Fruit fly (Drosophila melanogaster): ENCODE measurements around the gene ear.

The ear gene

DNA sequence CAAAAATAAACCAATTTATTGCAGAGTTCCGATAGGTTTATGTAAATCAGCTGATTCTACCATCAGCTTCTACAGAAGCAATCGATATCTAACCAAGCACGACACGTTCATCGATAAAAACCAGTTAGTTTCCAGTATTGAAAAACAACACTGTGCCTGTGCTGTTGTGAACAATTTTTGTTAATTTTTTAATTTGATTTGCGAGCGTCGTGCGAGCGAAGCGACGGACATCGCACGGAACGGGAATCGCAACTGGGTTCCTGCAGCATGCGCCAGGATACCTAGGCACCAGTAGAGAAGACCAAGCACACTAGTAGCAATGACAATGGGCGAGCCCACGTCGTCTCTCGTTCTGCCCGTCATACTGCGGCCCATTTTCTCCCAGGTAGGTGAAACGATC, 51.3 kb downstream of the ear start, which contains the start of the genes Ccm3 and CG6136 (continued):
- TF ChIP-seq CG4328 (GFP tag; optimal IDR thresholded peaks at IDR 0.05) (no peak), CG6272 (GFP tag; IDR thresholded peaks at IDR 0.05) (0 out of 2 replicates have a peak, but pooled peaks have one; percentile 10), psq (GFP tag; optimal IDR thresholded peaks at IDR 0.05) (no peak), Dref (GFP tag; IDR thresholded peaks at IDR 0.05) (peak; percentile 97), tup (GFP tag; optimal IDR thresholded peaks at IDR 0.05) (no peak), CG32772 (GFP tag; IDR thresholded peaks at IDR 0.05) (no peak), sisA (GFP tag; IDR thresholded peaks at IDR 0.05) (0 out of 2 replicates have a peak, but pooled peaks have one; percentile 12), NC2β (GFP tag; optimal IDR thresholded peaks at IDR 0.05) (peak; percentile 35), CG4404 (GFP tag; IDR thresholded peaks at IDR 0.05) (peak; percentile 25; the same call in 1 of the 2 replicates), CG18011 (GFP tag; optimal IDR thresholded peaks at IDR 0.05) (no peak), CG3065 (GFP tag; optimal IDR thresholded peaks at IDR 0.05) (no peak), Dek (tag; optimal IDR thresholded peaks at IDR 0.05) (no peak), CG6254 (GFP tag; optimal IDR thresholded peaks at IDR 0.05) (no peak), lov (optimal IDR thresholded peaks at IDR 0.05) (no peak), lov (GFP tag; IDR thresholded peaks at IDR 0.05) (0 out of 3 replicates have a peak, but pooled peaks have one; percentile 41), CG11560 (tag; IDR thresholded peaks at IDR 0.05) (no peak), dmrt11E (tag; optimal IDR thresholded peaks at IDR 0.05) (peak; percentile 10), jigr1 (GFP tag; IDR thresholded peaks at IDR 0.05) (no peak), CG7786 (GFP tag; optimal IDR thresholded peaks at IDR 0.05) (peak; percentile 62), dysf (GFP tag; IDR thresholded peaks at IDR 0.05) (peak; percentile 43; the same call in 2 of the 3 replicates), CG12391 (tag; optimal IDR thresholded peaks at IDR 0.05) (peak; percentile 16), CG31388 (GFP tag; optimal IDR thresholded peaks at IDR 0.05) (no peak), lola (GFP tag; optimal IDR thresholded peaks at IDR 0.05) (no peak), CG3163 (GFP tag; optimal IDR thresholded peaks at IDR 0.05) (peak; percentile 49), jumu (GFP tag; optimal IDR thresholded peaks at IDR 0.05) (peak; percentile 2), peb (GFP tag; IDR thresholded peaks at IDR 0.05) (no peak), CG6813 (GFP tag; optimal IDR thresholded peaks at IDR 0.05) (no peak), CG7372 (GFP tag; IDR thresholded peaks at IDR 0.05) (no peak), ewg (GFP tag; optimal IDR thresholded peaks at IDR 0.05) (peak; percentile 48), NfI (GFP tag; optimal IDR thresholded peaks at IDR 0.05) (peak; percentile 67), CG11398 (GFP tag; optimal IDR thresholded peaks at IDR 0.05) (no peak), Sry-δ (GFP tag; optimal IDR thresholded peaks at IDR 0.05) (peak; percentile 80), CG12299 (tag; optimal IDR thresholded peaks at IDR 0.05) (no peak), org-1 (GFP tag; optimal IDR thresholded peaks at IDR 0.05) (no peak), cato (GFP tag; optimal IDR thresholded peaks at IDR 0.05; ENCODE audit: borderline replicate concordance) (no peak), CG8089 (GFP tag; optimal IDR thresholded peaks at IDR 0.05) (no peak), otp (GFP tag; IDR thresholded peaks at IDR 0.05) (no peak), jing (GFP tag; optimal IDR thresholded peaks at IDR 0.05) (no peak), esg (GFP tag; conservative IDR thresholded peaks at IDR 0.05) (no peak), CG10462 (GFP tag; optimal IDR thresholded peaks at IDR 0.05) (no peak), CG18764 (GFP tag; optimal IDR thresholded peaks at IDR 0.05) (peak; percentile 10), CG17361 (GFP tag; IDR thresholded peaks at IDR 0.05) (no peak), PHDP (tag; optimal IDR thresholded peaks at IDR 0.05) (peak; percentile 28), Nf-YA (GFP tag; IDR thresholded peaks at IDR 0.05) (no peak), prd (optimal IDR thresholded peaks at IDR 0.05) (no peak), prd (GFP tag; IDR thresholded peaks at IDR 0.05) (peak; percentile 52; the same call in 1 of the 3 replicates), CG11723 (GFP tag; optimal IDR thresholded peaks at IDR 0.05) (no peak), CG11695 (GFP tag; IDR thresholded peaks at IDR 0.05) (0 out of 3 replicates have a peak, but pooled peaks have one; percentile 23), Dfd (GFP tag; optimal IDR thresholded peaks at IDR 0.05) (no peak), CG34422 (GFP tag; IDR thresholded peaks at IDR 0.05) (peak; percentile 64; the same call in 1 of the 3 replicates), gce (GFP tag; IDR thresholded peaks at IDR 0.05) (no peak), HLHmδ (GFP tag; optimal IDR thresholded peaks at IDR 0.05) (no peak)
